Fruit fly (Drosophila melanogaster): Measurements from ENCODE around the gene psidin.

Gene psidin

DNA sequence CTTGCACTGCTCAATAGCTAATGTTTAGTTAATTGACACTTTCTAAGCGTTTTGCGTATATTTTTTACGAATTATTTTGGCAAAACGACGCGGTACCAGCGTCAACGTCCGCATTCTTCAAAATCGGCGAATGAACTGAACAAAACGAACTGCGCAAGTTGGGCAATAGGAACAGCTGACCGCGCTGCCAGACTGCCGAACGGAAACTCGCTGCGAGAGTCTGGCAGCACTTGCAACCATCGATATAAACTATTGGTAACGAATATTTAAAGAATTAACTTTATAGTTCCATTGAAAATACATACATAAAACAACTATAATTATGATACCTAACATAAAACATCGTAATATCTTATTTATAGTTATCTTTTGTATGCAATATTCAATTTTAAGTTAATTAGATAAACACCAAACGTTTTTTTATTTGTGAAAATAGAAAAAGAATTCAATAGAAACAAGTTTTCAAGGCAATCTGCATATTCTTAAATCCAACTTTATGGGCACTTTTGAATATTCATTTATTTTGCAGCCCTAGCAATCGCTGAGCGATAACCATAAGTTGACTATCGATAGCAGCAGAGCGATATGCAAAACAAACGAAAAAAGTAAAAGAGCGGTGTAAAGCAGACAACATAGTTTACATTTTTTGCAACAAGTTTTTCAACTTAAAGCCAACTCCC lies 13.0 kb upstream of the psidin start, which contains the start of the genes Hs6st and MED25 (continued):
- peak; percentile 49 for TF ChIP-seq CoRest (tag; optimal IDR thresholded peaks at IDR 0.05)
- TF ChIP-seq tap (tag; optimal IDR thresholded peaks at IDR 0.05) = peak; percentile 2
- TF ChIP-seq CG16815 (GFP tag; optimal IDR thresholded peaks at IDR 0.05) = no peak
- TF ChIP-seq stc (GFP tag; IDR thresholded peaks at IDR 0.05) = 0 out of 2 replicates have a peak, but pooled peaks have one; percentile 17
- TF ChIP-seq CG11560 (tag; IDR thresholded peaks at IDR 0.05) = no peak
- TF ChIP-seq CG15514 (GFP tag; optimal IDR thresholded peaks at IDR 0.05) = peak; percentile 77
- TF ChIP-seq luna (GFP tag; optimal IDR thresholded peaks at IDR 0.05) = no peak
- peak; percentile 74 for TF ChIP-seq ind (GFP tag; optimal IDR thresholded peaks at IDR 0.05)
- TF ChIP-seq mld (GFP tag; IDR thresholded peaks at IDR 0.05; ENCODE audit: partially characterized antibody) = peak; percentile 50; the same call in 1 of the 3 replicates
- TF ChIP-seq gsb (GFP tag; IDR thresholded peaks at IDR 0.05) = no peak
- peak; percentile 24 for TF ChIP-seq az2 (GFP tag; optimal IDR thresholded peaks at IDR 0.05)
- no peak for TF ChIP-seq CG30431 (GFP tag; optimal IDR thresholded peaks at IDR 0.05)
- no peak for TF ChIP-seq CG12219 (GFP tag; optimal IDR thresholded peaks at IDR 0.05)
- no peak for TF ChIP-seq CG3407 (GFP tag; optimal IDR thresholded peaks at IDR 0.05)
- no peak for TF ChIP-seq fd3F (GFP tag; optimal IDR thresholded peaks at IDR 0.05)
- TF ChIP-seq Hey (tag; optimal IDR thresholded peaks at IDR 0.05) = no peak
- TF ChIP-seq Meics (GFP tag; optimal IDR thresholded peaks at IDR 0.05) = peak; percentile 74
- no peak for TF ChIP-seq gce (GFP tag; IDR thresholded peaks at IDR 0.05)
- no peak for TF ChIP-seq corto (GFP tag; optimal IDR thresholded peaks at IDR 0.05)
- TF ChIP-seq CG34376 (GFP tag; optimal IDR thresholded peaks at IDR 0.05) = peak; percentile 59
- TF ChIP-seq insv (GFP tag; optimal IDR thresholded peaks at IDR 0.05) = peak in 1 of 2 experiments; percentile 48
- TF ChIP-seq trem (tag; optimal IDR thresholded peaks at IDR 0.05) = peak; percentile 24
- no peak for TF ChIP-seq pros (GFP tag; optimal IDR thresholded peaks at IDR 0.05)
- peak; percentile 48 for TF ChIP-seq CG4328 (GFP tag; optimal IDR thresholded peaks at IDR 0.05)
- TF ChIP-seq CG10147 (GFP tag; optimal IDR thresholded peaks at IDR 0.05) = no peak
- peak; percentile 6 for TF ChIP-seq MTF-1 (GFP tag; optimal IDR thresholded peaks at IDR 0.05; ENCODE audit: borderline replicate concordance)
- no peak for TF ChIP-seq tup (GFP tag; optimal IDR thresholded peaks at IDR 0.05)
- peak; percentile 57 for TF ChIP-seq kay (GFP tag; optimal IDR thresholded peaks at IDR 0.05)
- no peak for TF ChIP-seq cad (GFP tag; optimal IDR thresholded peaks at IDR 0.05)
- peak; percentile 13 for TF ChIP-seq ftz-f1 (GFP tag; optimal IDR thresholded peaks at IDR 0.05)
- peak; percentile 17 for TF ChIP-seq CG6765 (GFP tag; optimal IDR thresholded peaks at IDR 0.05)
- peak in 1 of 2 experiments; percentile 14 for TF ChIP-seq tll (GFP tag; optimal IDR thresholded peaks at IDR 0.05)
- TF ChIP-seq Elba2 (GFP tag; optimal IDR thresholded peaks at IDR 0.05) = peak; percentile 98
- TF ChIP-seq slou (GFP tag; optimal IDR thresholded peaks at IDR 0.05) = no peak
- TF ChIP-seq Eip74EF (GFP tag; optimal IDR thresholded peaks at IDR 0.05) = no peak
- peak; percentile 38 for TF ChIP-seq exex (tag; optimal IDR thresholded peaks at IDR 0.05)
- TF ChIP-seq CG10959 (GFP tag; IDR thresholded peaks at IDR 0.05) = peak; percentile 29; the same call in 1 of the 2 replicates
- no peak for TF ChIP-seq CG10462 (GFP tag; optimal IDR thresholded peaks at IDR 0.05)
- TF ChIP-seq Spps (tag; optimal IDR thresholded peaks at IDR 0.05) = no peak
- TF ChIP-seq CG32532 (GFP tag; IDR thresholded peaks at IDR 0.05) = peak; percentile 41; the same call in 1 of the 2 replicates
- TF ChIP-seq CG6683 (GFP tag; optimal IDR thresholded peaks at IDR 0.05) = peak; percentile 35
- peak; percentile 62 for TF ChIP-seq sob (GFP tag; IDR thresholded peaks at IDR 0.05)
- no peak for TF ChIP-seq Mad (GFP tag; optimal IDR thresholded peaks at IDR 0.05)
- TF ChIP-seq shn (GFP tag; optimal IDR thresholded peaks at IDR 0.05) = no peak
- TF ChIP-seq eyg (GFP tag; optimal IDR thresholded peaks at IDR 0.05) = no peak
- TF ChIP-seq fd102C (GFP tag; optimal IDR thresholded peaks at IDR 0.05) = no peak
- TF ChIP-seq CG6272 (GFP tag; IDR thresholded peaks at IDR 0.05) = no peak
- no peak for TF ChIP-seq crol (GFP tag; IDR thresholded peaks at IDR 0.05)
- no peak for TF ChIP-seq cas (GFP tag; IDR thresholded peaks at IDR 0.05)

All from whole organism, embryonic.